Worm (Caenorhabditis elegans): ENCODE measurements around the gene wdr-46.
A peak's percentile ranks its signal among the peaks of the same experiment; 100 is the strongest.

The wdr-46 gene

ce11 chrIV:12382864-12383263 lies 10.8 kb downstream of the wdr-46 start, which contains the start of gene thn-2:
TSS of gene thn-2 (plus strand) at chrIV:12383170.
- TF ChIP-seq ceh-31 (tag; optimal IDR thresholded peaks at IDR 0.05): no peak
- no peak for TF ChIP-seq pqm-1 (tag; optimal IDR thresholded peaks at IDR 0.05)
- no peak for TF ChIP-seq tbx-2 (tag; optimal IDR thresholded peaks at IDR 0.05)
- no peak for TF ChIP-seq hlh-8 (tag; optimal IDR thresholded peaks at IDR 0.05)
- no peak for TF ChIP-seq ceh-9 (tag; optimal IDR thresholded peaks at IDR 0.05)
- TF ChIP-seq K09A11.1 (tag; optimal IDR thresholded peaks at IDR 0.05; ENCODE audit: insufficient read depth): no peak
- no peak for TF ChIP-seq C08G9.2 (tag; optimal IDR thresholded peaks at IDR 0.05)
- TF ChIP-seq nfya-1 (tag; optimal IDR thresholded peaks at IDR 0.05): no peak
- TF ChIP-seq nhr-232 (tag; optimal IDR thresholded peaks at IDR 0.05): no peak
- no peak for TF ChIP-seq hlh-30 (tag; optimal IDR thresholded peaks at IDR 0.05; ENCODE audit: insufficient read depth)
- TF ChIP-seq fkh-6 (tag; optimal IDR thresholded peaks at IDR 0.05): no peak

ce11 chrIV:12385061-12385460 lies 13.0 kb downstream of the wdr-46 start, which contains the start of gene F28D1.6:
TSS of gene F28D1.6 (minus strand) at chrIV:12385161.
- TF ChIP-seq pros-1 (tag; optimal IDR thresholded peaks at IDR 0.05) (no peak), tbx-2 (tag; optimal IDR thresholded peaks at IDR 0.05) (no peak), pha-2 (tag; optimal IDR thresholded peaks at IDR 0.05) (no peak), lin-11 (tag; optimal IDR thresholded peaks at IDR 0.05) (no peak), unc-86 (tag; optimal IDR thresholded peaks at IDR 0.05) (no peak), Y22D7AL.16 (tag; optimal IDR thresholded peaks at IDR 0.05) (no peak), sox-2 (GFP tag; IDR thresholded peaks at IDR 0.05) (no peak), F13H6.1 (tag; optimal IDR thresholded peaks at IDR 0.05) (no peak), odd-2 (tag; optimal IDR thresholded peaks at IDR 0.05) (no peak), ets-4 (tag; optimal IDR thresholded peaks at IDR 0.05) (no peak), unc-3 (GFP tag; conservative IDR thresholded peaks at IDR 0.05) (no peak), unc-3 (tag; optimal IDR thresholded peaks at IDR 0.05) (no peak), ceh-31 (tag; optimal IDR thresholded peaks at IDR 0.05) (no peak), ceh-6 (GFP tag; optimal IDR thresholded peaks at IDR 0.05) (no peak), ahr-1 (tag; optimal IDR thresholded peaks at IDR 0.05) (no peak), elt-4 (tag; optimal IDR thresholded peaks at IDR 0.05) (no peak), ceh-48 (tag; optimal IDR thresholded peaks at IDR 0.05) (no peak), pat-9 (tag; optimal IDR thresholded peaks at IDR 0.05) (no peak), fkh-6 (tag; optimal IDR thresholded peaks at IDR 0.05) (no peak), fax-1 (tag; optimal IDR thresholded peaks at IDR 0.05) (no peak)

ce11 chrIV:12389951-12390350 lies 17.9 kb downstream of the wdr-46 start, which contains the start of gene spe-45:
TSS of gene spe-45 (minus strand) at chrIV:12390095.
- TF ChIP-seq nfya-1 (tag; optimal IDR thresholded peaks at IDR 0.05): no peak

ce11 chrIV:12391003-12391637 lies 19.1 kb downstream of the wdr-46 start, which contains the start of the genes rps-23 and dpm-3:
TSS of gene rps-23 (minus strand) at chrIV:12391053.
TSS of gene dpm-3 (plus strand) at chrIV:12391587.
- TF ChIP-seq hlh-15 (tag; optimal IDR thresholded peaks at IDR 0.05) (no peak), unc-42 (tag; optimal IDR thresholded peaks at IDR 0.05) (peak; percentile 69), pha-4 (tag; optimal IDR thresholded peaks at IDR 0.05) (no peak), nfya-1 (tag; optimal IDR thresholded peaks at IDR 0.05) (peak; percentile 90), dmd-4 (tag; optimal IDR thresholded peaks at IDR 0.05; ENCODE audit: borderline replicate concordance) (no peak), gmeb-2 (tag; optimal IDR thresholded peaks at IDR 0.05) (no peak), ceh-48 (tag; optimal IDR thresholded peaks at IDR 0.05) (no peak), elt-4 (tag; optimal IDR thresholded peaks at IDR 0.05) (no peak), pros-1 (tag; optimal IDR thresholded peaks at IDR 0.05) (no peak), ceh-19 (GFP tag; optimal IDR thresholded peaks at IDR 0.05) (no peak), ztf-16 (tag; optimal IDR thresholded peaks at IDR 0.05) (peak; percentile 38), C38D4.7 (GFP tag; optimal IDR thresholded peaks at IDR 0.05) (no peak), ref-2 (tag; optimal IDR thresholded peaks at IDR 0.05) (peak; percentile 70), zip-5 (tag; optimal IDR thresholded peaks at IDR 0.05) (peak; percentile 94), ahr-1 (tag; optimal IDR thresholded peaks at IDR 0.05) (no peak), eyg-1 (tag; optimal IDR thresholded peaks at IDR 0.05) (peak; percentile 19), K02D7.2 (tag; optimal IDR thresholded peaks at IDR 0.05) (no peak), ceh-6 (GFP tag; optimal IDR thresholded peaks at IDR 0.05) (no peak), sox-2 (GFP tag; IDR thresholded peaks at IDR 0.05) (no peak), nhr-11 (tag; optimal IDR thresholded peaks at IDR 0.05) (no peak), unc-3 (GFP tag; conservative IDR thresholded peaks at IDR 0.05) (0 out of 2 replicates have a peak, but pooled peaks have one; percentile 22), unc-3 (tag; optimal IDR thresholded peaks at IDR 0.05) (no peak), che-1 (tag; optimal IDR thresholded peaks at IDR 0.05) (peak; percentile 26), ceh-24 (tag; optimal IDR thresholded peaks at IDR 0.05) (no peak), hlh-13 (GFP tag; optimal IDR thresholded peaks at IDR 0.05) (peak; percentile 57), sdc-2 (tag; optimal IDR thresholded peaks at IDR 0.05) (peak; percentile 6), lim-6 (tag; optimal IDR thresholded peaks at IDR 0.05) (peak; percentile 84)
